Fruit fly (Drosophila melanogaster) Kc167 (cell line): ENCODE data around the gene CG13010.

Source experiments
- Myc ChIP-seq: fragments of >200 bp; optimal IDR thresholded peaks from 2 replicates; lab custom pipeline; 2017; ENCODE audit warnings: missing external identifiers
- Sin3A ChIP-seq: fragments of >200 bp; optimal IDR thresholded peaks from 2 replicates; lab custom pipeline; 2018; ENCODE audit warnings: missing external identifiers
- insv ChIP-seq: fragments of >200 bp; optimal IDR thresholded peaks from 3 replicates; lab custom pipeline; 2018; ENCODE audit warnings: missing external identifiers

DNA sequence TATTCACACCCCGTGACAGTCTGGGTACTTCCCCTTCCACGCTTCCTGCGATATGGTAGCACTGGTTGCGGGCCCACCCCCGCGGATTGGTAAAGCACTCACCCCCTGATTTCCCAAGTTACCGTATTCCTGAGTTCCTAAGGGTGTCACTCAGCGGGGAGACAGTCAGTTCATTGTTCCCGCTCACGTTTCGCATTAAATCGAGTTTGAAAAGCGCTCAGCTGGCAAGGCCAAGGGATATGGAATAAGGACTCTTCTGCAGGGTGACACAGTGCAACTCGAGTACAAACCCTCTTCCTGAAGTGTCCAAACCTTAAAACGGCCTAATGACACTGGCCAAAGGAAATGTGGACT, 9.3 kb upstream of the CG13010 start:
- TF ChIP-seq insv: no peak
- TF ChIP-seq Sin3A (lab: Kevin White, UChicago): no peak
- TF ChIP-seq Myc: no peak
